Fruit fly (Drosophila melanogaster) whole organism, wandering third instar larva: ENCODE data around the gene Nhe2.
A peak's percentile ranks its signal among the peaks of the same experiment; 100 is the strongest.

Experiments used
- Abd-B ChIP-seq: fragments of >200 bp; optimal IDR thresholded peaks from 2 replicates; lab custom pipeline; 2017; ENCODE audit warnings: missing biosample characterization, missing genetic modification characterization
- CG32264 ChIP-seq: fragments of 200-800 bp; sonication (Bioruptor generic); optimal IDR thresholded peaks from 2 replicates; lab custom pipeline; 2016; ENCODE audit warnings: missing biosample characterization, missing genetic modification characterization
- CG9705 ChIP-seq: fragments of 200-800 bp; sonication (Bioruptor generic); optimal IDR thresholded peaks from 2 replicates; lab custom pipeline; 2018; ENCODE audit warnings: missing biosample characterization, mild to moderate bottlenecking, missing genetic modification characterization
- CrebA ChIP-seq: fragments of 200-800 bp; sonication (Bioruptor generic); optimal IDR thresholded peaks from 2 replicates; lab custom pipeline; 2016; ENCODE audit warnings: missing biosample characterization, mild to moderate bottlenecking, missing genetic modification characterization, borderline replicate concordance
- Dfd ChIP-seq: fragments of >200 bp; optimal IDR thresholded peaks from 2 replicates; lab custom pipeline; 2017; ENCODE audit warnings: missing biosample characterization, missing genetic modification characterization
- Dif ChIP-seq: fragments of 200-275, 200-300 bp; sonication (Bioruptor generic); optimal IDR thresholded peaks from 2 replicates; lab custom pipeline; 2018; ENCODE audit warnings: missing biosample characterization, missing genetic modification characterization; ENCODE audit not compliant: partially characterized antibody
- GATAd ChIP-seq: sonication (Bioruptor generic); optimal IDR thresholded peaks from 2 replicates; lab custom pipeline; 2016; ENCODE audit warnings: missing biosample characterization, missing genetic modification characterization
- HLH106 ChIP-seq: fragments of 200-800 bp; optimal IDR thresholded peaks from 3 replicates; lab custom pipeline; 2019; ENCODE audit warnings: missing biosample characterization, mild to moderate bottlenecking, missing genetic modification characterization, moderate library complexity
- Hnf4 ChIP-seq: fragments of 200-800 bp; sonication (Bioruptor generic); optimal IDR thresholded peaks from 2 replicates; lab custom pipeline; 2016; ENCODE audit warnings: missing biosample characterization, mild to moderate bottlenecking, missing genetic modification characterization
- Hr78 ChIP-seq: fragments of >200 bp; optimal IDR thresholded peaks from 2 replicates; lab custom pipeline; 2017; ENCODE audit warnings: missing biosample characterization, missing genetic modification characterization
- Jra ChIP-seq: sonication (Bioruptor generic); optimal IDR thresholded peaks from 2 replicates; lab custom pipeline; 2016; ENCODE audit warnings: missing biosample characterization, missing genetic modification characterization
- Mio ChIP-seq: sonication (Bioruptor generic); optimal IDR thresholded peaks from 2 replicates; lab custom pipeline; 2016; ENCODE audit warnings: missing biosample characterization, missing genetic modification characterization
- Myc ChIP-seq: fragments of >200 bp; optimal IDR thresholded peaks from 2 replicates; lab custom pipeline; 2017
- OdsH ChIP-seq: fragments of 200-800 bp; sonication (Bioruptor generic); optimal IDR thresholded peaks from 2 replicates; lab custom pipeline; 2016; ENCODE audit warnings: missing biosample characterization, mild to moderate bottlenecking, missing genetic modification characterization
- Rel ChIP-seq, 2 experiments: fragments of 200-800 bp; sonication (Bioruptor generic) in 1 of 2; optimal IDR thresholded peaks; 2 replicates in 1 of 2; 3 replicates in 1 of 2; lab custom pipeline; 2016 to 2019; ENCODE audit warnings: mild to moderate bottlenecking in 2 of 2, missing biosample characterization in 2 of 2, missing genetic modification characterization in 2 of 2, moderate library complexity in 1 of 2
- br ChIP-seq: fragments of 200-800 bp; sonication (Bioruptor generic); optimal IDR thresholded peaks from 2 replicates; lab custom pipeline; 2016; ENCODE audit warnings: missing biosample characterization, missing genetic modification characterization
- brk ChIP-seq: fragments of 200-800 bp; sonication (Bioruptor generic); optimal IDR thresholded peaks from 2 replicates; lab custom pipeline; 2016; ENCODE audit warnings: missing biosample characterization, mild to moderate bottlenecking, missing genetic modification characterization
- dl ChIP-seq, 2 experiments: fragments of 175-275, 200-275 bp in 1 of 2; fragments of 200-275 bp in 1 of 2; sonication (Bioruptor generic); optimal IDR thresholded peaks; lab custom pipeline; 2018; ENCODE audit warnings: mild to moderate bottlenecking in 2 of 2, missing biosample characterization in 2 of 2, missing genetic modification characterization in 2 of 2, moderate library complexity in 2 of 2; ENCODE audit not compliant: partially characterized antibody in 2 of 2, insufficient read depth in 1 of 2
- dmrt93B ChIP-seq: fragments of 200-800 bp; sonication (Bioruptor generic); optimal IDR thresholded peaks from 2 replicates; lab custom pipeline; 2018; ENCODE audit warnings: missing biosample characterization, mild to moderate bottlenecking, missing genetic modification characterization
- dsf ChIP-seq: sonication (Bioruptor generic); optimal IDR thresholded peaks from 2 replicates; lab custom pipeline; 2016; ENCODE audit warnings: missing biosample characterization, missing genetic modification characterization, borderline replicate concordance
- foxo ChIP-seq, 2 experiments: fragments of 200-800 bp; sonication (Bioruptor generic); optimal IDR thresholded peaks; 2 replicates in 1 of 2; 3 replicates in 1 of 2; lab custom pipeline; 2016 to 2017; ENCODE audit warnings: missing biosample characterization in 2 of 2, missing genetic modification characterization in 2 of 2
- fru ChIP-seq: fragments of 200-800 bp; sonication (Bioruptor generic); optimal IDR thresholded peaks from 3 replicates; lab custom pipeline; 2016; ENCODE audit warnings: missing biosample characterization, mild to moderate bottlenecking, missing genetic modification characterization
- h ChIP-seq: fragments of 200-800 bp; sonication (Bioruptor generic); optimal IDR thresholded peaks from 3 replicates; lab custom pipeline; 2016; ENCODE audit warnings: missing biosample characterization, mild to moderate bottlenecking, missing genetic modification characterization
- jim ChIP-seq: fragments of 175-275, 200-325 bp; sonication (Bioruptor generic); optimal IDR thresholded peaks from 2 replicates; lab custom pipeline; 2016; ENCODE audit warnings: missing biosample characterization, mild to moderate bottlenecking, missing genetic modification characterization
- lola ChIP-seq: fragments of >200 bp; optimal IDR thresholded peaks from 2 replicates; lab custom pipeline; 2017; ENCODE audit warnings: missing biosample characterization, missing genetic modification characterization
- pan ChIP-seq: fragments of >200 bp; optimal IDR thresholded peaks from 2 replicates; lab custom pipeline; 2017
- psq ChIP-seq: fragments of 200-800 bp; sonication (Bioruptor generic); optimal IDR thresholded peaks from 3 replicates; lab custom pipeline; 2017; ENCODE audit warnings: missing biosample characterization, mild to moderate bottlenecking, missing genetic modification characterization, moderate library complexity
- rgr ChIP-seq: fragments of 200-800 bp; sonication (Bioruptor generic); optimal IDR thresholded peaks from 3 replicates; lab custom pipeline; 2016; ENCODE audit warnings: missing biosample characterization, mild to moderate bottlenecking, missing genetic modification characterization
- sage ChIP-seq: fragments of 200-800 bp; sonication (Bioruptor generic); optimal IDR thresholded peaks from 2 replicates; lab custom pipeline; 2016; ENCODE audit warnings: missing biosample characterization, mild to moderate bottlenecking, missing genetic modification characterization
- sv ChIP-seq: fragments of 200-800 bp; sonication (Bioruptor generic); optimal IDR thresholded peaks from 3 replicates; lab custom pipeline; 2016; ENCODE audit warnings: missing biosample characterization, missing genetic modification characterization
- tai ChIP-seq: sonication (Bioruptor generic); optimal IDR thresholded peaks from 2 replicates; lab custom pipeline; 2016; ENCODE audit warnings: missing biosample characterization, missing genetic modification characterization
- usp ChIP-seq: fragments of >200 bp; optimal IDR thresholded peaks from 2 replicates; lab custom pipeline; 2017; ENCODE audit warnings: missing biosample characterization, missing genetic modification characterization
- woc ChIP-seq: sonication (Bioruptor generic); optimal IDR thresholded peaks from 2 replicates; lab custom pipeline; 2016; ENCODE audit warnings: missing biosample characterization, mild to moderate bottlenecking, missing genetic modification characterization

Nhe2 gene

DNA sequence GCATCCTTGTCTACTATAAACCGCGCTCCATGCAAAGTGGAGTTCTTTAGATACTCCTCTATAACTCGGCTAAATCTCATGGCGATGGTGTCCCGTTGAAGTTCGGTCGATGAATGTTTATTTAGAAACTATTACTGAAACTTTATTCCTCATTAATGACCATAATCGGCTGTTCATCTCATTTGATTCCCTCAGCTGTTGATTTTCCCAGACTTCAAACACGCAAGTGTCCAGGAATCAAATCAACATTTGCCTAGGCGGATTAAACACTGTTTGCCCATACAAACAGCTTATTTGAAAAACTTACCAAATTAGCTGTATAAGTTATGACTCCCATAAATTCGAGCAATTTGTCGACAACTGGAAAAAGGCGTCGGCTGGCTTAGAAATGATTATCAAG, 15.7 kb upstream of the Nhe2 start, which contains the start of gene ppk13:
TSS of gene ppk13 (minus strand) at position 101 of the 400 bp plus-strand sequence.
- TF ChIP-seq dmrt93B (GFP tag; lab: Kevin White, UChicago) (no peak), Myc (lab: Kevin White, UChicago) (no peak), h (no peak), dsf (no peak)

DNA sequence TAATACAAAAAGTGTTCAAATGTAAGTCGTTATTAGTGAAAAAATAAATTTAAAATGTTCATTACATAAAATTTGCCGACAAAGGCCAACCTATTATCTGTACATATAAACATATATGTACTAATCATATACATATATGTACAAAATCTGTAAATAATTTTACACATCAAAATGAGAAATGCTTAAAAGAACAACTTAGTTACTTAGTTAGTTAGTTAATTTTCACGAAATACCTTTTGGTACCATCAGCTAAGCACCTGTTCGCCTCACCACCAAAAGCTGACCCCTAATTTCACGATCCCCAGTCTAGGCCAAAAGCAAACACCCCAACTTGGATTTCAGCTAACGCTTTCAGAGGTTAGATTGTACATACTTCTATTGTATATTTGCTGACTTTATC, 15.3 kb upstream of the Nhe2 start, which contains the start of gene CG9259:
TSS of gene CG9259 (plus strand) at position 301 of the 400 bp plus-strand sequence.
- no peak for TF ChIP-seq Rel (GFP tag; optimal IDR thresholded peaks at IDR 0.05; lab: Kevin White, UChicago)
- TF ChIP-seq Rel (tag; optimal IDR thresholded peaks at IDR 0.05; lab: Kevin White, UChicago) = no peak
- TF ChIP-seq sage (GFP tag; lab: Kevin White, UChicago) = no peak
- TF ChIP-seq OdsH (GFP tag; lab: Kevin White, UChicago) = no peak
- TF ChIP-seq HLH106 = no peak
- no peak for TF ChIP-seq dsf
- TF ChIP-seq Dif = no peak
- TF ChIP-seq Abd-B = no peak
- no peak for TF ChIP-seq Hr78 (GFP tag; lab: Kevin White, UChicago)
- TF ChIP-seq lola = no peak
- TF ChIP-seq psq = no peak
- no peak for TF ChIP-seq Jra (GFP tag; lab: Kevin White, UChicago)
- TF ChIP-seq h = no peak
- TF ChIP-seq usp (GFP tag; lab: Kevin White, UChicago) = no peak
- no peak for TF ChIP-seq CG9705
- no peak for TF ChIP-seq GATAd (GFP tag; lab: Kevin White, UChicago)
- no peak for TF ChIP-seq Mio (GFP tag; lab: Kevin White, UChicago)

DNA sequence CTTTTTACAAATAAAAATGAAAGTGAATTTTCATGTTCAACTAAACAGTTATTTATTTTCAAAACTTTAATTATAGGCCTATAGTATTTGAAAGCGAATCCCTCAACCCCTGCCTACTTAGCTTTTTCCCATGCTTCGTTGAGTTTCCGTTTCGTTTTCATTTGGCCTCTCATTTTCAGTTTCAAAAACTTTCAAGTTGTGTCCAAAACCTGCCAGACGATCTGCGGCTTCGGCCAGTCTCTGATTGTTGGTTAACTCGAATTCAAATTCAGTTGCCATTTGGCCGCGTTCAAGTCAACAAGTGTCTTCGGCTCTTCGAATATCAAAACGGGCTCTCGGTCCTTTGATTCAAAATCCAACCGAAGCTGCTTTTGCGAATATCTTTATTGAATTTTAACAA, 13.4 kb upstream of the Nhe2 start, which contains the start of gene CG14397:
TSS of gene CG14397 (plus strand) at position 270 of the 400 bp plus-strand sequence.
- TF ChIP-seq Hr78 (GFP tag; lab: Kevin White, UChicago) (no peak), fru (GFP tag; lab: Kevin White, UChicago) (no peak), dl (GFP tag; optimal IDR thresholded peaks at IDR 0.05; lab: Kevin White, UChicago; ENCODE audit: insufficient read depth in 1 of 2, partially characterized antibody in 2 of 2) (no peak), rgr (GFP tag; lab: Kevin White, UChicago) (no peak), pan (lab: Kevin White, UChicago) (no peak), Myc (lab: Kevin White, UChicago) (no peak), Hnf4 (GFP tag; lab: Kevin White, UChicago) (no peak), dsf (no peak), tai (GFP tag; lab: Kevin White, UChicago) (no peak), psq (no peak), brk (GFP tag; lab: Kevin White, UChicago) (no peak), sv (GFP tag; lab: Kevin White, UChicago) (no peak), woc (GFP tag; lab: Kevin White, UChicago) (no peak), jim (GFP tag; lab: Kevin White, UChicago) (no peak)

DNA sequence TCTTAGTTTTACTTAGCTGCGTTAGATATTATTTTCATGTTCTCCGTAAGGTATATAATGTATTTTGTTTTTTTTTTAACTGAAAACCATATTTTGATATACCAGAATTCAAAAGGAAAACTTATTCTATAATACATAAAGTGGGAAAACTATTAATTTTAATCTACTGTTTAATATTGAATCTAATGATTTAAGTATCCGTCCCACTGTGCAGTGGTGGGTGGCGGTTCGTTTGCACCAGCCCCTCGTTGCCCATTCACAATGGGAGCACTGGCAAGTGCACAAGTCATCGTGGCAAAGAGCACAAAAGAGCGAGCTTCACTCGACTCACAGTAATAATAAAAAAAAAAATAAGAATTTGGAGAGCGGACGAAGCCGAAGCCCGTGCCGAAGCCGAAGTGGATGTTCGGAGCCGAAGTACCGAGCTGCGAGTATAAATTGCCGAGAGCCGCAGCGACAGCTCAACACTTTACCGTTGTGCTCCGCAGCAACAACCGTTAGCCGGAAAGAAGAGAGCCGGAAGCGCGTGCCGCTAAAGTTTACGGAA, 7.8 kb upstream of the Nhe2 start, which contains the start of gene CG34136:
TSS of gene CG34136 (plus strand) at position 475 of the 547 bp plus-strand sequence.
- no peak for TF ChIP-seq usp (GFP tag; lab: Kevin White, UChicago)
- TF ChIP-seq Jra (GFP tag; lab: Kevin White, UChicago) = no peak
- peak; percentile 36 for TF ChIP-seq tai (GFP tag; lab: Kevin White, UChicago)
- peak; percentile 68 for TF ChIP-seq CrebA (GFP tag; lab: Kevin White, UChicago)
- no peak for TF ChIP-seq OdsH (GFP tag; lab: Kevin White, UChicago)
- no peak for TF ChIP-seq woc (GFP tag; lab: Kevin White, UChicago)
- TF ChIP-seq foxo (GFP tag; optimal IDR thresholded peaks at IDR 0.05; lab: Kevin White, UChicago) = peak in 1 of 2 experiments; percentile 14
- no peak for TF ChIP-seq Mio (GFP tag; lab: Kevin White, UChicago)
- TF ChIP-seq HLH106 = no peak
- TF ChIP-seq CG9705 = no peak
- no peak for TF ChIP-seq jim (GFP tag; lab: Kevin White, UChicago)
- no peak for TF ChIP-seq sv (GFP tag; lab: Kevin White, UChicago)
- TF ChIP-seq dmrt93B (GFP tag; lab: Kevin White, UChicago) = no peak
- TF ChIP-seq sage (GFP tag; lab: Kevin White, UChicago) = no peak
- peak; percentile 22 for TF ChIP-seq h
- no peak for TF ChIP-seq CG32264 (GFP tag; lab: Kevin White, UChicago)
- peak in 1 of 2 experiments; percentile 52 for TF ChIP-seq dl (GFP tag; optimal IDR thresholded peaks at IDR 0.05; lab: Kevin White, UChicago; ENCODE audit: insufficient read depth in 1 of 2, partially characterized antibody in 2 of 2)
- TF ChIP-seq rgr (GFP tag; lab: Kevin White, UChicago) = no peak
- TF ChIP-seq Myc (lab: Kevin White, UChicago) = no peak
- TF ChIP-seq Dif = peak; percentile 18
- TF ChIP-seq lola = no peak
- TF ChIP-seq Dfd (GFP tag; lab: Kevin White, UChicago) = no peak
- no peak for TF ChIP-seq Abd-B
- no peak for TF ChIP-seq GATAd (GFP tag; lab: Kevin White, UChicago)
- TF ChIP-seq fru (GFP tag; lab: Kevin White, UChicago) = peak; percentile 74
- no peak for TF ChIP-seq psq
- TF ChIP-seq Rel (GFP tag; optimal IDR thresholded peaks at IDR 0.05; lab: Kevin White, UChicago) = peak; percentile 15
- TF ChIP-seq Rel (tag; optimal IDR thresholded peaks at IDR 0.05; lab: Kevin White, UChicago) = no peak
- no peak for TF ChIP-seq br (GFP tag; lab: Kevin White, UChicago)
- TF ChIP-seq, all 38 proteins: peak for 8
